Worm (Caenorhabditis elegans): ENCODE data around the gene F54F7.10.

ce11 chrX:11902661-11903060, 39.3 kb downstream of the F54F7.10 start, which contains the start of gene Y62H9A.10:
- TF ChIP-seq zag-1 (tag; optimal IDR thresholded peaks at IDR 0.05) (no peak), daf-12 (tag; optimal IDR thresholded peaks at IDR 0.05) (no peak), unc-62 (GFP tag; optimal IDR thresholded peaks at IDR 0.05) (no peak), sea-2 (GFP tag; optimal IDR thresholded peaks at IDR 0.05) (no peak), unc-39 (tag; optimal IDR thresholded peaks at IDR 0.05) (no peak), nhr-11 (tag; optimal IDR thresholded peaks at IDR 0.05) (no peak), ceh-28 (tag; optimal IDR thresholded peaks at IDR 0.05) (no peak)
